Fruit fly (Drosophila melanogaster): ENCODE results near the gene CG7655.

- TF ChIP-seq h (optimal IDR thresholded peaks at IDR 0.05) = no peak
- TF ChIP-seq Myc (optimal IDR thresholded peaks at IDR 0.05) = no peak
- no peak for TF ChIP-seq Sin3A (optimal IDR thresholded peaks at IDR 0.05)
Observed at dm6 chr3R:17680268-17680638, 2.2 kb upstream of the CG7655 start.
